Fruit fly (Drosophila melanogaster) whole organism, embryonic: ENCODE data around the gene Vps52.

Experiments used
- ATbp ChIP-seq: fragments of 200-800 bp; sonication (Bioruptor generic); optimal IDR thresholded peaks from 2 replicates; lab custom pipeline; 2017; ENCODE audit warnings: missing biosample characterization, mild to moderate bottlenecking, missing genetic modification characterization, missing genetic modification reagents
- Atf3 ChIP-seq: fragments of 200-800 bp; sonication (Bioruptor generic); optimal IDR thresholded peaks from 3 replicates; lab custom pipeline; 2016; ENCODE audit warnings: missing biosample characterization, missing genetic modification characterization
- B-H2 ChIP-seq: fragments of 200-800 bp; sonication (Bioruptor generic); optimal IDR thresholded peaks from 2 replicates; lab custom pipeline; 2018; ENCODE audit warnings: missing biosample characterization, mild to moderate bottlenecking, missing genetic modification characterization
- BEAF-32 ChIP-seq: fragments of 200-800 bp; sonication (Bioruptor generic); optimal IDR thresholded peaks from 3 replicates; lab custom pipeline; 2017; ENCODE audit warnings: missing biosample characterization, missing genetic modification characterization, mild to moderate bottlenecking, moderate library complexity, missing genetic modification reagents
- Bdp1 ChIP-seq: fragments of 200-800 bp; sonication (Bioruptor generic); optimal IDR thresholded peaks from 3 replicates; lab custom pipeline; 2016; ENCODE audit warnings: missing biosample characterization, missing genetic modification characterization
- CG10274 ChIP-seq: fragments of 200-800 bp; sonication (Bioruptor generic); optimal IDR thresholded peaks from 3 replicates; lab custom pipeline; 2017; ENCODE audit warnings: missing biosample characterization, mild to moderate bottlenecking, missing genetic modification characterization
- CG11093 ChIP-seq: fragments of 200-800 bp; sonication (Bioruptor generic); IDR thresholded peaks from 3 replicates; pipeline ENCODE4 v1.3.6; 2022; ENCODE audit warnings: missing biosample characterization, missing genetic modification characterization
- CG11398 ChIP-seq: fragments of 200-800 bp; sonication (Bioruptor generic); optimal IDR thresholded peaks from 2 replicates; lab custom pipeline; 2016; ENCODE audit warnings: missing biosample characterization, missing genetic modification characterization
- CG13123 ChIP-seq: fragments of 200-800 bp; sonication (Bioruptor generic); optimal IDR thresholded peaks from 2 replicates; lab custom pipeline; 2016; ENCODE audit warnings: missing biosample characterization, missing genetic modification characterization
- CG13894 ChIP-seq: fragments of 200-800 bp; sonication (Bioruptor generic); optimal IDR thresholded peaks from 3 replicates; lab custom pipeline; 2018; ENCODE audit warnings: missing biosample characterization, mild to moderate bottlenecking, missing genetic modification characterization, moderate library complexity
- CG15073 ChIP-seq: fragments of 200-800 bp; sonication (Bioruptor generic); optimal IDR thresholded peaks from 2 replicates; lab custom pipeline; 2016; ENCODE audit warnings: missing biosample characterization, missing genetic modification characterization
- CG1603 ChIP-seq: fragments of 200-800 bp; sonication (Bioruptor generic); optimal IDR thresholded peaks from 2 replicates; lab custom pipeline; 2019; ENCODE audit warnings: missing biosample characterization, mild to moderate bottlenecking, missing genetic modification characterization, moderate library complexity
- CG17186 ChIP-seq: fragments of 200-800 bp; sonication (Bioruptor generic); optimal IDR thresholded peaks from 3 replicates; lab custom pipeline; 2017; ENCODE audit warnings: missing biosample characterization, missing genetic modification reagents, missing genetic modification characterization
- CG17829 ChIP-seq: fragments of 200-800 bp; optimal IDR thresholded peaks from 2 replicates; lab custom pipeline; 2019; ENCODE audit warnings: missing biosample characterization, mild to moderate bottlenecking, missing genetic modification characterization, moderate library complexity
- CG2199 ChIP-seq: fragments of 200-800 bp; sonication (Bioruptor generic); IDR thresholded peaks from 3 replicates; pipeline ENCODE4 v1.3.6; 2022; ENCODE audit warnings: missing biosample characterization, missing genetic modification characterization
- CG30020 ChIP-seq: fragments of 200-800 bp; optimal IDR thresholded peaks from 2 replicates; lab custom pipeline; 2019; ENCODE audit warnings: missing biosample characterization, mild to moderate bottlenecking, missing genetic modification characterization, moderate library complexity
- CG34376 ChIP-seq: fragments of 200-800 bp; sonication (Bioruptor generic); optimal IDR thresholded peaks from 2 replicates; lab custom pipeline; 2018; ENCODE audit warnings: missing biosample characterization, mild to moderate bottlenecking, missing genetic modification characterization
- CG4328 ChIP-seq: fragments of 200-800 bp; sonication (Bioruptor generic); optimal IDR thresholded peaks from 3 replicates; lab custom pipeline; 2017; ENCODE audit warnings: missing biosample characterization, missing genetic modification reagents, missing genetic modification characterization
- CG6854 ChIP-seq: fragments of 200-800 bp; sonication (Bioruptor generic); optimal IDR thresholded peaks from 3 replicates; lab custom pipeline; 2017; ENCODE audit warnings: missing biosample characterization, mild to moderate bottlenecking, missing genetic modification characterization
- CG7556 ChIP-seq: fragments of 200-800 bp; sonication (Bioruptor generic); optimal IDR thresholded peaks from 2 replicates; lab custom pipeline; 2017; ENCODE audit warnings: missing biosample characterization, mild to moderate bottlenecking, missing genetic modification characterization
- Chrac-16 ChIP-seq: fragments of 200-800 bp; sonication (Bioruptor generic); optimal IDR thresholded peaks from 3 replicates; lab custom pipeline; 2016; ENCODE audit warnings: missing biosample characterization, missing genetic modification characterization
- ERR ChIP-seq: fragments of 200-800 bp; sonication (Bioruptor generic); optimal IDR thresholded peaks from 2 replicates; lab custom pipeline; 2016; ENCODE audit warnings: missing biosample characterization, missing genetic modification characterization
- Eip74EF ChIP-seq, 2 experiments: fragments of 200-800 bp in 1 of 2; fragments of >200 bp in 1 of 2; sonication (Bioruptor generic) in 1 of 2; optimal IDR thresholded peaks; 2 replicates each; lab custom pipeline; 2017 to 2019; ENCODE audit warnings: missing biosample characterization in 2 of 2, missing genetic modification characterization in 2 of 2, mild to moderate bottlenecking in 1 of 2, moderate library complexity in 1 of 2
- H15 ChIP-seq: fragments of 200-800 bp; sonication (Bioruptor generic); IDR thresholded peaks from 3 replicates; pipeline ENCODE4 v1.3.6; 2022; ENCODE audit warnings: missing biosample characterization, missing genetic modification characterization
- Kr ChIP-seq: fragments of 200-800 bp; sonication (Bioruptor generic); optimal IDR thresholded peaks from 2 replicates; lab custom pipeline; 2017; ENCODE audit warnings: missing biosample characterization, mild to moderate bottlenecking, missing genetic modification characterization
- Mes4 ChIP-seq: fragments of 200-800 bp; sonication (Bioruptor generic); optimal IDR thresholded peaks from 2 replicates; lab custom pipeline; 2016; ENCODE audit warnings: missing biosample characterization, missing genetic modification characterization
- Myb ChIP-seq: fragments of 200-800 bp; sonication (Bioruptor generic); optimal IDR thresholded peaks from 2 replicates; lab custom pipeline; 2016; ENCODE audit warnings: missing biosample characterization, missing genetic modification characterization
- NK7.1 ChIP-seq: fragments of 200-800 bp; sonication (Bioruptor generic); optimal IDR thresholded peaks from 3 replicates; lab custom pipeline; 2016; ENCODE audit warnings: missing biosample characterization, missing genetic modification characterization
- Oaz ChIP-seq: fragments of 200-800 bp; sonication (Bioruptor generic); IDR thresholded peaks from 2 replicates; pipeline ENCODE4 v1.3.6; 2022; ENCODE audit warnings: missing biosample characterization, missing genetic modification characterization
- Scr ChIP-seq: fragments of 200-800 bp; sonication (Bioruptor generic); IDR thresholded peaks from 2 replicates; pipeline ENCODE4 v1.3.6; 2022; ENCODE audit warnings: missing biosample characterization, missing genetic modification characterization; ENCODE audit not compliant: partially characterized antibody
- Sox100B ChIP-seq: fragments of 200-800 bp; sonication (Bioruptor generic); optimal IDR thresholded peaks from 3 replicates; lab custom pipeline; 2018; ENCODE audit warnings: missing biosample characterization, mild to moderate bottlenecking, missing genetic modification characterization
- ara ChIP-seq: fragments of 200-800 bp; sonication (Bioruptor generic); IDR thresholded peaks from 2 replicates; pipeline ENCODE4 v1.3.6; 2022; ENCODE audit warnings: missing biosample characterization, missing genetic modification characterization
- cg ChIP-seq: fragments of 200-800 bp; sonication (Bioruptor generic); optimal IDR thresholded peaks from 3 replicates; lab custom pipeline; 2019; ENCODE audit warnings: missing biosample characterization, mild to moderate bottlenecking, missing genetic modification characterization, moderate library complexity
- croc ChIP-seq: fragments of 200-800 bp; sonication (Bioruptor generic); conservative IDR thresholded peaks from 3 replicates; pipeline ENCODE4 v1.3.6; 2022; ENCODE audit warnings: missing biosample characterization, missing genetic modification characterization
- emc ChIP-seq: fragments of 200-800 bp; sonication (Bioruptor generic); optimal IDR thresholded peaks from 2 replicates; lab custom pipeline; 2016; ENCODE audit warnings: missing biosample characterization, missing genetic modification characterization
- eyg ChIP-seq: fragments of 200-800 bp; sonication (Bioruptor generic); optimal IDR thresholded peaks from 3 replicates; lab custom pipeline; 2016; ENCODE audit warnings: missing biosample characterization, missing genetic modification characterization
- inv ChIP-seq: fragments of 200-800 bp; sonication (Bioruptor generic); IDR thresholded peaks from 2 replicates; pipeline ENCODE4 v1.3.6; 2022; ENCODE audit warnings: missing biosample characterization, missing genetic modification characterization; ENCODE audit not compliant: partially characterized antibody
- jumu ChIP-seq: fragments of 200-800 bp; sonication (Bioruptor generic); optimal IDR thresholded peaks from 3 replicates; lab custom pipeline; 2016; ENCODE audit warnings: missing biosample characterization, missing genetic modification characterization
- kni ChIP-seq: fragments of 200-800 bp; sonication (Bioruptor generic); optimal IDR thresholded peaks from 3 replicates; lab custom pipeline; 2017; ENCODE audit warnings: mild to moderate bottlenecking, missing biosample characterization, missing genetic modification reagents, missing genetic modification characterization
- pho ChIP-seq: fragments of 200-800 bp; sonication (Bioruptor generic); optimal IDR thresholded peaks from 2 replicates; lab custom pipeline; 2016; ENCODE audit warnings: missing biosample characterization, missing genetic modification characterization
- repo ChIP-seq: fragments of 200-800 bp; sonication (Bioruptor generic); optimal IDR thresholded peaks from 2 replicates; lab custom pipeline; 2016; ENCODE audit warnings: missing biosample characterization, missing genetic modification characterization
- sc ChIP-seq, 3 experiments: fragments of >200 bp in 2 of 3; fragments of 200-800 bp in 1 of 3; sonication (Bioruptor generic) in 1 of 3; optimal IDR thresholded peaks; 2 replicates in 2 of 3; 3 replicates in 1 of 3; lab custom pipeline; 2017; ENCODE audit warnings: mild to moderate bottlenecking in 1 of 3, missing biosample characterization in 1 of 3, missing genetic modification characterization in 1 of 3, missing genetic modification reagents in 1 of 3
- sisA ChIP-seq: fragments of 200-800 bp; sonication (Bioruptor generic); IDR thresholded peaks from 2 replicates; pipeline ENCODE4 v1.3.6; 2022; ENCODE audit warnings: missing biosample characterization, missing genetic modification characterization
- slp2 ChIP-seq: fragments of 200-800 bp; sonication (Bioruptor generic); optimal IDR thresholded peaks from 2 replicates; lab custom pipeline; 2016; ENCODE audit warnings: missing biosample characterization, missing genetic modification characterization
- vfl ChIP-seq: fragments of 200-800 bp; sonication (Bioruptor generic); optimal IDR thresholded peaks from 2 replicates; lab custom pipeline; 2016; ENCODE audit warnings: missing biosample characterization, missing genetic modification characterization
- wek ChIP-seq: fragments of 200-800 bp; sonication (Bioruptor generic); optimal IDR thresholded peaks from 3 replicates; lab custom pipeline; 2018; ENCODE audit warnings: missing biosample characterization, mild to moderate bottlenecking, missing genetic modification characterization, moderate library complexity
- zen ChIP-seq: fragments of 200-800 bp; sonication (Bioruptor generic); optimal IDR thresholded peaks from 3 replicates; lab custom pipeline; 2018; ENCODE audit warnings: missing biosample characterization, mild to moderate bottlenecking, missing genetic modification characterization, moderate library complexity
- zf30C ChIP-seq: fragments of 200-800 bp; sonication (Bioruptor generic); optimal IDR thresholded peaks from 3 replicates; lab custom pipeline; 2018; ENCODE audit warnings: missing biosample characterization, mild to moderate bottlenecking, missing genetic modification characterization
- zfh1 ChIP-seq: fragments of 200-800 bp; sonication (Bioruptor generic); IDR thresholded peaks from 3 replicates; pipeline ENCODE4 v1.3.6; 2022; ENCODE audit warnings: missing biosample characterization, missing genetic modification characterization

Vps52 gene

dm6 chr2L:5523848-5524473, at the start of gene Vps52, which contains the start of gene Elp4 (continued):
- TF ChIP-seq Eip74EF (GFP tag; optimal IDR thresholded peaks at IDR 0.05; lab: Kevin White, UChicago) (no peak), CG15073 (GFP tag; lab: Kevin White, UChicago) (peak; percentile 19), CG17829 (tag; lab: Kevin White, UChicago) (peak; percentile 80), zf30C (GFP tag; lab: Kevin White, UChicago) (no peak), inv (GFP tag; lab: Robert Waterston, UW) (peak; percentile 64), CG13894 (tag; lab: Kevin White, UChicago) (peak; percentile 78), CG11398 (no peak), CG30020 (tag; lab: Kevin White, UChicago) (peak; percentile 82), Oaz (GFP tag; lab: Robert Waterston, UW) (no peak), kni (GFP tag; lab: Kevin White, UChicago) (no peak), CG7556 (peak; percentile 81), Kr (GFP tag; lab: Kevin White, UChicago) (no peak), Chrac-16 (GFP tag; lab: Kevin White, UChicago) (peak; percentile 70), CG2199 (GFP tag; lab: Robert Waterston, UW) (no peak), slp2 (no peak), ERR (no peak), Bdp1 (no peak), vfl (GFP tag; lab: Kevin White, UChicago) (peak; percentile 37), ATbp (GFP tag; lab: Kevin White, UChicago) (no peak), emc (GFP tag; lab: Kevin White, UChicago) (no peak), wek (GFP tag; lab: Kevin White, UChicago) (peak; percentile 69), cg (no peak), H15 (peak; percentile 59; the same call in 1 of the 3 replicates), repo (GFP tag; lab: Kevin White, UChicago) (no peak), CG4328 (GFP tag; lab: Kevin White, UChicago) (peak; percentile 76), NK7.1 (GFP tag; lab: Kevin White, UChicago) (peak; percentile 20), CG6854 (no peak), sisA (GFP tag; lab: Robert Waterston, UW) (peak; percentile 34; the same call in 1 of the 2 replicates), Atf3 (GFP tag; lab: Kevin White, UChicago) (peak; percentile 29), jumu (GFP tag; lab: Kevin White, UChicago) (no peak), eyg (GFP tag; lab: Kevin White, UChicago) (no peak), CG34376 (GFP tag; lab: Kevin White, UChicago) (peak; percentile 49), CG13123 (peak; percentile 53), sc (optimal IDR thresholded peaks at IDR 0.05; lab: Kevin White, UChicago) (no peak), sc (GFP tag; optimal IDR thresholded peaks at IDR 0.05; lab: Kevin White, UChicago) (peak; percentile 60), ara (GFP tag; lab: Robert Waterston, UW) (no peak), pho (peak; percentile 75), Myb (GFP tag; lab: Kevin White, UChicago) (peak; percentile 12), CG11093 (GFP tag; lab: Robert Waterston, UW) (no peak), zen (tag; lab: Kevin White, UChicago) (peak; percentile 71), Mes4 (GFP tag; lab: Kevin White, UChicago) (peak; percentile 17), croc (no peak), Sox100B (no peak), B-H2 (GFP tag; lab: Kevin White, UChicago) (peak; percentile 76), zfh1 (GFP tag; lab: Robert Waterston, UW) (peak; percentile 64), BEAF-32 (GFP tag; lab: Kevin White, UChicago) (peak; percentile 80), CG10274 (GFP tag; lab: Kevin White, UChicago) (peak; percentile 12), CG17186 (peak; percentile 27), Scr (GFP tag; lab: Robert Waterston, UW) (peak; percentile 77), CG1603 (peak; percentile 58)
